Worm (Caenorhabditis elegans): Measurements from ENCODE around the gene srg-37.
"Not testable (repeated sequence)": the region's sequence is repeated elsewhere in the genome, so short reads cannot be mapped to it uniquely, and the experiment has no call there.

DNA sequence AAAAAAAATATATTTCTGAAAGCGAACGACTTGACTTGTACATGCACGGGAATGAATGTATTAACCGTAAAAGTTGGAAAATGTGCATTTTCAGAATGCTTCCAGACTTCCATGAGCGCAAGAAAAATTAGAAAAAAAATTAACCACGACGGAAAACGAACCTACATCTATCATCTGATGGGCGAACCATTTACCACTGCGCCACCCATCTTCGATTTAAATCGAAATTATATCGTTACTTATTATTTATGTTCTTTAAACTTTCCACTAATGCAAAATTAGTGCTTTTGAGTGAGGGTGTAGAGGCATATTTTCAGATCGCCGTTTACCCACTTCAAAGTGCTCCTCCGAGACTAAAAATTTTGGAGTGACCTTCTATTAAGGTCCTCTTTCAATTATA lies 23.7 kb downstream of the srg-37 start:
- not testable (repeated sequence) for TF ChIP-seq nhr-76 (tag; optimal IDR thresholded peaks at IDR 0.05); nhr-12 (tag; optimal IDR thresholded peaks at IDR 0.05); hmg-11 (tag; optimal IDR thresholded peaks at IDR 0.05); zag-1 (tag; optimal IDR thresholded peaks at IDR 0.05); nhr-25 (tag; optimal IDR thresholded peaks at IDR 0.05); ceh-16 (tag; optimal IDR thresholded peaks at IDR 0.05); ztf-4 (tag; optimal IDR thresholded peaks at IDR 0.05); nhr-28 (tag; optimal IDR thresholded peaks at IDR 0.05); ama-1 (optimal IDR thresholded peaks at IDR 0.05); ZK546.5 (tag; optimal IDR thresholded peaks at IDR 0.05); snpc-4 (tag; optimal IDR thresholded peaks at IDR 0.05); pqm-1 (tag; optimal IDR thresholded peaks at IDR 0.05); nhr-23 (tag; optimal IDR thresholded peaks at IDR 0.05)
- peak; percentile 18 for TF ChIP-seq elt-2 (tag; optimal IDR thresholded peaks at IDR 0.05)

All from whole organism, L3 larva.